Worm (Caenorhabditis elegans): ENCODE measurements around the gene nmy-1.

Gene nmy-1

ce11 chrX:2966252-2966651 is 56.9 kb downstream of the nmy-1 start:
- TF ChIP-seq nhr-28 (tag; optimal IDR thresholded peaks at IDR 0.05) (peak; percentile 33), lin-13 (GFP tag; optimal IDR thresholded peaks at IDR 0.05) (no peak), daf-16 (GFP tag; optimal IDR thresholded peaks at IDR 0.05) (no peak), daf-16 (tag; optimal IDR thresholded peaks at IDR 0.05) (peak; percentile 99), hlh-11 (tag; optimal IDR thresholded peaks at IDR 0.05) (peak; percentile 37), pqm-1 (tag; optimal IDR thresholded peaks at IDR 0.05) (peak; percentile 50), aha-1 (tag) (no peak), dve-1 (tag; optimal IDR thresholded peaks at IDR 0.05; ENCODE audit: insufficient read depth) (peak; percentile 58), nhr-41 (GFP tag; IDR thresholded peaks at IDR 0.05) (no peak), php-3 (GFP tag; IDR thresholded peaks at IDR 0.05) (0 out of 2 replicates have a peak, but pooled peaks have one; percentile 48), jun-1 (tag; optimal IDR thresholded peaks at IDR 0.05) (no peak), hlh-30 (tag; optimal IDR thresholded peaks at IDR 0.05; ENCODE audit: insufficient read depth) (peak; percentile 6)
